Worm (Caenorhabditis elegans) whole organism, L3 larva: ENCODE data around the gene F46H5.7.

Source experiments
- aly-2 ChIP-seq: fragments of 150-350 bp; optimal IDR thresholded peaks from 2 replicates; lab custom pipeline; 2014; ENCODE audit warnings: missing biosample characterization, missing genetic modification characterization
- elt-3 ChIP-seq, 3 experiments: fragments of 150-350 bp in 1 of 3; sonication (generic microtip) in 2 of 3; optimal IDR thresholded peaks; 2 replicates in 2 of 3; 4 replicates in 1 of 3; lab custom pipeline; 2014 to 2017; ENCODE audit warnings: missing biosample characterization in 3 of 3, missing genetic modification characterization in 3 of 3

- TF ChIP-seq elt-3 (tag; optimal IDR thresholded peaks at IDR 0.05; lab: Kevin White, UChicago) (no peak), aly-2 (tag; lab: Kevin White, UChicago) (no peak)
Observed at ce11 chrX:7220209-7220608, 22.6 kb downstream of the F46H5.7 start.
